Worm (Caenorhabditis elegans) whole organism, L1 larva: Measurements from ENCODE around the gene osm-1.

Source experiments
- alr-1 ChIP-seq: fragments of 200-800 bp; sonication (Bioruptor generic); optimal IDR thresholded peaks from 2 replicates; lab custom pipeline; 2018; ENCODE audit warnings: borderline replicate concordance, mild to moderate bottlenecking, missing genetic modification characterization, missing compliant biosample characterization
- aly-2 ChIP-seq: fragments of 150-350 bp; optimal IDR thresholded peaks from 2 replicates; lab custom pipeline; 2014; ENCODE audit warnings: missing biosample characterization, missing genetic modification characterization
- fkh-10 ChIP-seq: sonication (generic microtip); optimal IDR thresholded peaks from 2 replicates; lab custom pipeline; 2017; ENCODE audit warnings: missing biosample characterization, missing genetic modification reagents, missing genetic modification characterization
- irx-1 ChIP-seq: sonication (generic microtip); optimal IDR thresholded peaks from 2 replicates; lab custom pipeline; 2016; ENCODE audit warnings: missing genetic modification characterization, missing compliant biosample characterization
- nhr-19 ChIP-seq: fragments of 200-800 bp; sonication (Bioruptor generic); conservative IDR thresholded peaks from 2 replicates; pipeline ENCODE4 v1.3.6; 2022; ENCODE audit warnings: missing genetic modification characterization, missing compliant biosample characterization
- nhr-237 ChIP-seq: fragments of 150-350 bp; optimal IDR thresholded peaks from 2 replicates; lab custom pipeline; 2014; ENCODE audit warnings: missing biosample characterization, missing genetic modification characterization
- skn-1 ChIP-seq: fragments of 150-350 bp; optimal IDR thresholded peaks from 2 replicates; lab custom pipeline; 2014; ENCODE audit warnings: missing biosample characterization, missing genetic modification characterization
- sox-4 ChIP-seq: sonication (generic microtip); optimal IDR thresholded peaks from 2 replicates; lab custom pipeline; 2016; ENCODE audit warnings: missing genetic modification characterization, missing compliant biosample characterization
- unc-130 ChIP-seq: fragments of 150-350 bp; optimal IDR thresholded peaks from 2 replicates; lab custom pipeline; 2017; ENCODE audit warnings: missing biosample characterization, missing genetic modification characterization, inconsistent platforms
- unc-86 ChIP-seq: sonication (generic microtip); optimal IDR thresholded peaks from 2 replicates; lab custom pipeline; 2016; ENCODE audit warnings: missing genetic modification characterization, missing compliant biosample characterization
- unc-98 ChIP-seq: fragments of 200-800 bp; sonication (Bioruptor generic); IDR thresholded peaks from 2 replicates; pipeline ENCODE4 v1.3.6; 2022; ENCODE audit warnings: missing genetic modification characterization, missing compliant biosample characterization

DNA sequence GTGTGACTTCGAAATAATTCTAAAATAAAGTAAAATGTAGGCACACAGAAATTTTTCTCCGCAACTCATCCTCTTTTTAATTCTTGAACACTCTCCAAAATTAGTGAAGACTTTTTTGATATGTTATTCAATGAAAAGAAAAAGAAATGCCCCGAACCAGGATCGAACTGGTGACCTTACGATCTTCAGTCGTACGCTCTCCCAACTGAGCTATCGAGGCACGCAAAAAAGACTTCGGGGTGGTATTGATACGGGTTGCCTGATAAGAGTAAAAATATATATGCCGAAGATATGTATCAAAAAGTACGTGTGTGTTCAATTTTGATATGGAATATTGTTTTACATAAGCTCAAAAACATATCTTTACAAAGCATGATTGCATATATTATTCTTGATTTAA lies 37.5 kb upstream of the osm-1 start:
- TF ChIP-seq unc-98 = no peak
- TF ChIP-seq aly-2 (tag; lab: Kevin White, UChicago) = no peak
- no peak for TF ChIP-seq nhr-19 (GFP tag; lab: Robert Waterston, UW)
- no peak for TF ChIP-seq unc-86 (tag; lab: Kevin White, UChicago)
- TF ChIP-seq unc-130 = no peak
- no peak for TF ChIP-seq nhr-237 (tag; lab: Kevin White, UChicago)
- TF ChIP-seq skn-1 = no peak
- TF ChIP-seq fkh-10 (GFP tag; lab: Kevin White, UChicago) = no peak
- no peak for TF ChIP-seq alr-1 (tag; lab: Kevin White, UChicago)
- TF ChIP-seq irx-1 (tag; lab: Kevin White, UChicago) = no peak
- TF ChIP-seq sox-4 (tag; lab: Kevin White, UChicago) = no peak
